Fruit fly (Drosophila melanogaster) whole organism, wandering third instar larva: ENCODE data around the gene CG16986.

Source experiments
- Abd-B ChIP-seq: fragments of >200 bp; optimal IDR thresholded peaks from 2 replicates; lab custom pipeline; 2017; ENCODE audit warnings: missing biosample characterization, missing genetic modification characterization
- CG32264 ChIP-seq: fragments of 200-800 bp; sonication (Bioruptor generic); optimal IDR thresholded peaks from 2 replicates; lab custom pipeline; 2016; ENCODE audit warnings: missing biosample characterization, missing genetic modification characterization
- CG9705 ChIP-seq: fragments of 200-800 bp; sonication (Bioruptor generic); optimal IDR thresholded peaks from 2 replicates; lab custom pipeline; 2018; ENCODE audit warnings: missing biosample characterization, mild to moderate bottlenecking, missing genetic modification characterization
- CrebA ChIP-seq: fragments of 200-800 bp; sonication (Bioruptor generic); optimal IDR thresholded peaks from 2 replicates; lab custom pipeline; 2016; ENCODE audit warnings: missing biosample characterization, mild to moderate bottlenecking, missing genetic modification characterization, borderline replicate concordance
- Dfd ChIP-seq: fragments of >200 bp; optimal IDR thresholded peaks from 2 replicates; lab custom pipeline; 2017; ENCODE audit warnings: missing biosample characterization, missing genetic modification characterization
- Dif ChIP-seq: fragments of 200-275, 200-300 bp; sonication (Bioruptor generic); optimal IDR thresholded peaks from 2 replicates; lab custom pipeline; 2018; ENCODE audit warnings: missing biosample characterization, missing genetic modification characterization; ENCODE audit not compliant: partially characterized antibody
- GATAd ChIP-seq: sonication (Bioruptor generic); optimal IDR thresholded peaks from 2 replicates; lab custom pipeline; 2016; ENCODE audit warnings: missing biosample characterization, missing genetic modification characterization
- HLH106 ChIP-seq: fragments of 200-800 bp; optimal IDR thresholded peaks from 3 replicates; lab custom pipeline; 2019; ENCODE audit warnings: missing biosample characterization, mild to moderate bottlenecking, missing genetic modification characterization, moderate library complexity
- Hnf4 ChIP-seq: fragments of 200-800 bp; sonication (Bioruptor generic); optimal IDR thresholded peaks from 2 replicates; lab custom pipeline; 2016; ENCODE audit warnings: missing biosample characterization, mild to moderate bottlenecking, missing genetic modification characterization
- Hr78 ChIP-seq: fragments of >200 bp; optimal IDR thresholded peaks from 2 replicates; lab custom pipeline; 2017; ENCODE audit warnings: missing biosample characterization, missing genetic modification characterization
- Hr83 ChIP-seq: fragments of 200-300 bp; sonication (Bioruptor generic); optimal IDR thresholded peaks from 2 replicates; lab custom pipeline; 2016; ENCODE audit warnings: missing biosample characterization, mild to moderate bottlenecking, missing genetic modification characterization, moderate library complexity; ENCODE audit not compliant: poor library complexity, severe bottlenecking
- Jra ChIP-seq: sonication (Bioruptor generic); optimal IDR thresholded peaks from 2 replicates; lab custom pipeline; 2016; ENCODE audit warnings: missing biosample characterization, missing genetic modification characterization
- Mio ChIP-seq: sonication (Bioruptor generic); optimal IDR thresholded peaks from 2 replicates; lab custom pipeline; 2016; ENCODE audit warnings: missing biosample characterization, missing genetic modification characterization
- N ChIP-seq: fragments of >200 bp; optimal IDR thresholded peaks from 2 replicates; lab custom pipeline; 2018; ENCODE audit warnings: missing biosample characterization, missing external identifiers, missing genetic modification characterization
- OdsH ChIP-seq: fragments of 200-800 bp; sonication (Bioruptor generic); optimal IDR thresholded peaks from 2 replicates; lab custom pipeline; 2016; ENCODE audit warnings: missing biosample characterization, mild to moderate bottlenecking, missing genetic modification characterization
- Rel ChIP-seq, 2 experiments: fragments of 200-800 bp; sonication (Bioruptor generic) in 1 of 2; optimal IDR thresholded peaks; 2 replicates in 1 of 2; 3 replicates in 1 of 2; lab custom pipeline; 2016 to 2019; ENCODE audit warnings: mild to moderate bottlenecking in 2 of 2, missing biosample characterization in 2 of 2, missing genetic modification characterization in 2 of 2, moderate library complexity in 1 of 2
- Sp1 ChIP-seq: fragments of 200-800 bp; sonication (Bioruptor generic); optimal IDR thresholded peaks from 3 replicates; lab custom pipeline; 2019; ENCODE audit warnings: missing biosample characterization, mild to moderate bottlenecking, missing genetic modification characterization, moderate library complexity
- Vsx2 ChIP-seq: fragments of 200-300, 225-300 bp; sonication (Bioruptor generic); optimal IDR thresholded peaks from 2 replicates; lab custom pipeline; 2018; ENCODE audit warnings: missing biosample characterization, missing genetic modification characterization; ENCODE audit not compliant: partially characterized antibody
- br ChIP-seq: fragments of 200-800 bp; sonication (Bioruptor generic); optimal IDR thresholded peaks from 2 replicates; lab custom pipeline; 2016; ENCODE audit warnings: missing biosample characterization, missing genetic modification characterization
- brk ChIP-seq: fragments of 200-800 bp; sonication (Bioruptor generic); optimal IDR thresholded peaks from 2 replicates; lab custom pipeline; 2016; ENCODE audit warnings: missing biosample characterization, mild to moderate bottlenecking, missing genetic modification characterization
- dl ChIP-seq, 2 experiments: fragments of 175-275, 200-275 bp in 1 of 2; fragments of 200-275 bp in 1 of 2; sonication (Bioruptor generic); optimal IDR thresholded peaks; lab custom pipeline; 2018; ENCODE audit warnings: mild to moderate bottlenecking in 2 of 2, missing biosample characterization in 2 of 2, missing genetic modification characterization in 2 of 2, moderate library complexity in 2 of 2; ENCODE audit not compliant: partially characterized antibody in 2 of 2, insufficient read depth in 1 of 2
- dmrt93B ChIP-seq: fragments of 200-800 bp; sonication (Bioruptor generic); optimal IDR thresholded peaks from 2 replicates; lab custom pipeline; 2018; ENCODE audit warnings: missing biosample characterization, mild to moderate bottlenecking, missing genetic modification characterization
- dsf ChIP-seq: sonication (Bioruptor generic); optimal IDR thresholded peaks from 2 replicates; lab custom pipeline; 2016; ENCODE audit warnings: missing biosample characterization, missing genetic modification characterization, borderline replicate concordance
- ey ChIP-seq: fragments of 200-800 bp; sonication (Bioruptor generic); optimal IDR thresholded peaks from 2 replicates; lab custom pipeline; 2016; ENCODE audit warnings: missing biosample characterization, missing genetic modification characterization
- foxo ChIP-seq, 2 experiments: fragments of 200-800 bp; sonication (Bioruptor generic); optimal IDR thresholded peaks; 2 replicates in 1 of 2; 3 replicates in 1 of 2; lab custom pipeline; 2016 to 2017; ENCODE audit warnings: missing biosample characterization in 2 of 2, missing genetic modification characterization in 2 of 2
- fru ChIP-seq: fragments of 200-800 bp; sonication (Bioruptor generic); optimal IDR thresholded peaks from 3 replicates; lab custom pipeline; 2016; ENCODE audit warnings: missing biosample characterization, mild to moderate bottlenecking, missing genetic modification characterization
- h ChIP-seq: fragments of 200-800 bp; sonication (Bioruptor generic); optimal IDR thresholded peaks from 3 replicates; lab custom pipeline; 2016; ENCODE audit warnings: missing biosample characterization, mild to moderate bottlenecking, missing genetic modification characterization
- jim ChIP-seq: fragments of 175-275, 200-325 bp; sonication (Bioruptor generic); optimal IDR thresholded peaks from 2 replicates; lab custom pipeline; 2016; ENCODE audit warnings: missing biosample characterization, mild to moderate bottlenecking, missing genetic modification characterization
- lola ChIP-seq: fragments of >200 bp; optimal IDR thresholded peaks from 2 replicates; lab custom pipeline; 2017; ENCODE audit warnings: missing biosample characterization, missing genetic modification characterization
- pan ChIP-seq: fragments of >200 bp; optimal IDR thresholded peaks from 2 replicates; lab custom pipeline; 2017
- psq ChIP-seq: fragments of 200-800 bp; sonication (Bioruptor generic); optimal IDR thresholded peaks from 3 replicates; lab custom pipeline; 2017; ENCODE audit warnings: missing biosample characterization, mild to moderate bottlenecking, missing genetic modification characterization, moderate library complexity
- rgr ChIP-seq: fragments of 200-800 bp; sonication (Bioruptor generic); optimal IDR thresholded peaks from 3 replicates; lab custom pipeline; 2016; ENCODE audit warnings: missing biosample characterization, mild to moderate bottlenecking, missing genetic modification characterization
- sage ChIP-seq: fragments of 200-800 bp; sonication (Bioruptor generic); optimal IDR thresholded peaks from 2 replicates; lab custom pipeline; 2016; ENCODE audit warnings: missing biosample characterization, mild to moderate bottlenecking, missing genetic modification characterization
- sv ChIP-seq: fragments of 200-800 bp; sonication (Bioruptor generic); optimal IDR thresholded peaks from 3 replicates; lab custom pipeline; 2016; ENCODE audit warnings: missing biosample characterization, missing genetic modification characterization
- tai ChIP-seq: sonication (Bioruptor generic); optimal IDR thresholded peaks from 2 replicates; lab custom pipeline; 2016; ENCODE audit warnings: missing biosample characterization, missing genetic modification characterization
- usp ChIP-seq: fragments of >200 bp; optimal IDR thresholded peaks from 2 replicates; lab custom pipeline; 2017; ENCODE audit warnings: missing biosample characterization, missing genetic modification characterization
- woc ChIP-seq: sonication (Bioruptor generic); optimal IDR thresholded peaks from 2 replicates; lab custom pipeline; 2016; ENCODE audit warnings: missing biosample characterization, mild to moderate bottlenecking, missing genetic modification characterization

CG16986 gene

DNA sequence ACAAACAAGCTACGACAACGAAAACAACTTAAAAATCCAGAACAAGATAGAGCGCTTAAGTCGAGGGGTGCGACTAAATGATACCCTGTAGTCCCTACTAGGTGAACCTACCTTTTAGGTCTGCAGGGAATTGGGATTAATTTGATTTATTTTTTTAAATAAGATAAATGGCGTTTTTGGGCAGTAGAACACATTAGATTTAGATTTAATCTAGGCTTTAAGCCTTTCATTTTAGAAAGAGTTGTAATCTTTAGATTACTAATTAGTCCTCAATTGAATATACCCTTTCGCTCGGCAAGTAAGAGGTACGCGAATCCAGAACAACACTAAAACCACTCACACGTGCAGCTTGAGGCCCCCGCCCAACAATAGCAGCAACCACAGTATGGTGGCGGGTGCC lies 14.1 kb downstream of the CG16986 start:
- TF ChIP-seq N (GFP tag; lab: Kevin White, UChicago) (no peak), Abd-B (GFP tag; lab: Kevin White, UChicago) (no peak), Rel (GFP tag; optimal IDR thresholded peaks at IDR 0.05; lab: Kevin White, UChicago) (no peak), Rel (tag; optimal IDR thresholded peaks at IDR 0.05; lab: Kevin White, UChicago) (no peak), br (no peak), ey (GFP tag; lab: Kevin White, UChicago) (no peak), Vsx2 (GFP tag; lab: Kevin White, UChicago) (no peak), HLH106 (tag; lab: Kevin White, UChicago) (no peak), brk (GFP tag; lab: Kevin White, UChicago) (no peak), fru (GFP tag; lab: Kevin White, UChicago) (no peak), psq (no peak), GATAd (GFP tag; lab: Kevin White, UChicago) (no peak), jim (GFP tag; lab: Kevin White, UChicago) (no peak), Mio (GFP tag; lab: Kevin White, UChicago) (no peak), Hr78 (GFP tag; lab: Kevin White, UChicago) (no peak), CG9705 (GFP tag; lab: Kevin White, UChicago) (no peak), lola (no peak), CG32264 (GFP tag; lab: Kevin White, UChicago) (no peak), dmrt93B (no peak), Dif (GFP tag; lab: Kevin White, UChicago) (no peak)
- TF ChIP-seq, all 38 proteins: peak for 0

DNA sequence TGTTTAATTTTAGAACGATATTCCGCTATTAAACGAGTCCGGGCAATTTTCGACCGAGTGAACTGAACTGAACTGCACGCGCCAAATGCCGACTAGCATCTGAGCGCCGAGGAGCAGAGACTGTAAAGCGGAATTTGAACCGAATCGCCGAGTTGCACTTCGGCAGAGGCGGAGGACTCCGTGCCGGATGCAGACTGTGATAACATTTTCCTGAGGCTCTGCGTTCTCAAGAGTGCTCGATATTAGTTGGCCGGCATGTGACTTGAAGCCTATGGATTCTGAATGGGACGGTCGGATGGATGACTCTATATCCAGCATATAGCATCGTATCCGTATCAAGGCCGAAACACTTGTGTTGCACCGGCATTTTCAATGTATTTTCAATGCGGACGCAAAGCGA lies 29.8 kb downstream of the CG16986 start, which contains the start of gene Pxn:
Pxn (minus strand) TSS at position 101 of the 400 bp plus-strand sequence.
- no peak for TF ChIP-seq Hnf4 (GFP tag; lab: Kevin White, UChicago)
- no peak for TF ChIP-seq OdsH (GFP tag; lab: Kevin White, UChicago)
- no peak for TF ChIP-seq tai (GFP tag; lab: Kevin White, UChicago)
- TF ChIP-seq lola = no peak
- TF ChIP-seq Hr83 (GFP tag; lab: Kevin White, UChicago) = no peak
- no peak for TF ChIP-seq Sp1 (GFP tag; lab: Kevin White, UChicago)
- TF ChIP-seq Dfd (GFP tag; lab: Kevin White, UChicago) = no peak
- TF ChIP-seq fru (GFP tag; lab: Kevin White, UChicago) = no peak
- TF ChIP-seq Vsx2 (GFP tag; lab: Kevin White, UChicago) = no peak
- no peak for TF ChIP-seq Hr78 (GFP tag; lab: Kevin White, UChicago)
- TF ChIP-seq foxo (GFP tag; optimal IDR thresholded peaks at IDR 0.05; lab: Kevin White, UChicago) = no peak
- TF ChIP-seq jim (GFP tag; lab: Kevin White, UChicago) = no peak
- TF ChIP-seq sage = no peak
- no peak for TF ChIP-seq CG9705 (GFP tag; lab: Kevin White, UChicago)
- TF ChIP-seq dl (GFP tag; optimal IDR thresholded peaks at IDR 0.05; lab: Kevin White, UChicago; ENCODE audit: insufficient read depth in 1 of 2, partially characterized antibody in 2 of 2) = no peak
- no peak for TF ChIP-seq dmrt93B

DNA sequence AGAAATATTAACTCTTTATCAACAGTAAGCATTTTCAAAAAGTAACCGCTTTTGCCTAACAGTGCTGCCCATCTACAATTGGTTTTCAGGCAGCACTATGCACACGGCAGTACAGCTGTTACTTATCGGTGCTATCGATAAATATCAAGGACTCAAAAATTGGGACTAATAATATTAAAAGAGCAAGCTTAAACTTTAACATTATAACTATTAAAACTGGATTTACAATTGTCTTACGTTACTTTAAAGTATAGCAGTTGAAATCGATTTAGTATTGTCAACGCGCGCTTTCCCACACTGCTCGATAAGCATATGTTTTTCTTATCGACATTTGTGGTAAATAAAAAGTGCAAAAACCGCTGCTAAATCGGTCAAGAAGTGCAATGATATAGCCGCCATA lies 31.3 kb downstream of the CG16986 start, which contains the start of the genes CG42245 and MEP-1:
CG42245 (plus strand) TSS at position 310 of the 400 bp plus-strand sequence.
MEP-1 (plus strand) TSS at position 310 of the 400 bp plus-strand sequence.
- peak; percentile 80 for TF ChIP-seq Hnf4 (GFP tag; lab: Kevin White, UChicago)
- peak; percentile 38 for TF ChIP-seq OdsH (GFP tag; lab: Kevin White, UChicago)
- peak; percentile 53 for TF ChIP-seq sage
- TF ChIP-seq Rel (GFP tag; optimal IDR thresholded peaks at IDR 0.05; lab: Kevin White, UChicago) = no peak
- peak; percentile 50 for TF ChIP-seq Rel (tag; optimal IDR thresholded peaks at IDR 0.05; lab: Kevin White, UChicago)
- TF ChIP-seq GATAd (GFP tag; lab: Kevin White, UChicago) = peak; percentile 86
- peak; percentile 24 for TF ChIP-seq Sp1 (GFP tag; lab: Kevin White, UChicago)
- peak; percentile 71 for TF ChIP-seq dsf (GFP tag; lab: Kevin White, UChicago)
- peak; percentile 48 for TF ChIP-seq CG32264 (GFP tag; lab: Kevin White, UChicago)
- no peak for TF ChIP-seq Dfd (GFP tag; lab: Kevin White, UChicago)
- no peak for TF ChIP-seq Abd-B (GFP tag; lab: Kevin White, UChicago)
- TF ChIP-seq HLH106 (tag; lab: Kevin White, UChicago) = peak; percentile 35
- peak; percentile 77 for TF ChIP-seq rgr (GFP tag; lab: Kevin White, UChicago)
- TF ChIP-seq dl (GFP tag; optimal IDR thresholded peaks at IDR 0.05; lab: Kevin White, UChicago; ENCODE audit: insufficient read depth in 1 of 2, partially characterized antibody in 2 of 2) = no peak
- peak; percentile 88 for TF ChIP-seq brk (GFP tag; lab: Kevin White, UChicago)
- TF ChIP-seq Hr78 (GFP tag; lab: Kevin White, UChicago) = no peak
- peak; percentile 74 for TF ChIP-seq h (GFP tag; lab: Kevin White, UChicago)
- TF ChIP-seq pan (lab: Kevin White, UChicago) = no peak
- TF ChIP-seq Hr83 (GFP tag; lab: Kevin White, UChicago) = peak; percentile 64
- no peak for TF ChIP-seq woc (GFP tag; lab: Kevin White, UChicago)
- peak; percentile 16 for TF ChIP-seq CG9705 (GFP tag; lab: Kevin White, UChicago)
- TF ChIP-seq fru (GFP tag; lab: Kevin White, UChicago) = peak; percentile 66
- peak; percentile 62 for TF ChIP-seq ey (GFP tag; lab: Kevin White, UChicago)
- no peak for TF ChIP-seq CrebA (GFP tag; lab: Kevin White, UChicago)
- TF ChIP-seq lola = no peak
- TF ChIP-seq dmrt93B = peak; percentile 15
- TF ChIP-seq foxo (GFP tag; optimal IDR thresholded peaks at IDR 0.05; lab: Kevin White, UChicago) = peak; percentile 42 to 61
- peak; percentile 80 for TF ChIP-seq tai (GFP tag; lab: Kevin White, UChicago)
- no peak for TF ChIP-seq jim (GFP tag; lab: Kevin White, UChicago)
- TF ChIP-seq Jra (GFP tag; lab: Kevin White, UChicago) = peak; percentile 78
- TF ChIP-seq Mio (GFP tag; lab: Kevin White, UChicago) = peak; percentile 18
- peak; percentile 28 for TF ChIP-seq sv
- TF ChIP-seq br = peak; percentile 73
- peak; percentile 1 for TF ChIP-seq psq
- TF ChIP-seq usp (GFP tag; lab: Kevin White, UChicago) = no peak
